Worm (Caenorhabditis elegans) whole organism, midembryonic: ENCODE measurements around the gene exo-1.

ENCODE experiments used
- T22C8.4 ChIP-seq: fragments of 200-800 bp; sonication (Bioruptor generic); IDR thresholded peaks from 2 replicates; pipeline ENCODE4 v1.3.6; 2022; ENCODE audit warnings: missing genetic modification characterization, missing compliant biosample characterization
- cog-1 ChIP-seq: sonication (generic microtip); optimal IDR thresholded peaks from 2 replicates; lab custom pipeline; 2016; ENCODE audit warnings: missing genetic modification characterization, missing compliant biosample characterization
- flt-1 ChIP-seq: fragments of 200-800 bp; sonication (Bioruptor generic); IDR thresholded peaks from 2 replicates; pipeline ENCODE4 v1.3.6; 2022; ENCODE audit warnings: missing genetic modification characterization, missing compliant biosample characterization
- klf-2 ChIP-seq: fragments of 200-800 bp; sonication (Bioruptor generic); conservative IDR thresholded peaks from 2 replicates; pipeline ENCODE4 v1.3.6; 2022; ENCODE audit warnings: missing genetic modification reagents, missing genetic modification characterization, missing compliant biosample characterization
- med-1 ChIP-seq: sonication (generic microtip); optimal IDR thresholded peaks from 2 replicates; lab custom pipeline; 2017; ENCODE audit warnings: missing genetic modification characterization, mild to moderate bottlenecking, missing compliant biosample characterization, antibody characterized with exemption, missing genetic modification reagents; ENCODE audit not compliant: insufficient read depth
- ref-1 ChIP-seq: fragments of 200-800 bp; sonication (Bioruptor generic); conservative IDR thresholded peaks from 2 replicates; pipeline ENCODE4 v1.3.6; 2022; ENCODE audit warnings: missing genetic modification reagents, missing genetic modification characterization, missing compliant biosample characterization
- tab-1 ChIP-seq: fragments of 200-800 bp; sonication (Bioruptor generic); IDR thresholded peaks from 2 replicates; pipeline ENCODE4 v1.3.6; 2022; ENCODE audit warnings: missing genetic modification characterization, missing compliant biosample characterization
- ztf-23 ChIP-seq: fragments of 200-800 bp; sonication (Bioruptor generic); IDR thresholded peaks from 2 replicates; pipeline ENCODE4 v1.3.6; 2022; ENCODE audit warnings: missing genetic modification reagents, missing genetic modification characterization, missing compliant biosample characterization
- ztf-29 ChIP-seq: fragments of 200-800 bp; sonication (Bioruptor generic); IDR thresholded peaks from 2 replicates; pipeline ENCODE4 v1.3.6; 2022; ENCODE audit warnings: missing genetic modification reagents, missing genetic modification characterization, missing compliant biosample characterization

exo-1 gene

ce11 chrIII:13436843-13437242, 13.5 kb downstream of the exo-1 start, which contains the start of gene F45G2.9:
TSS of gene F45G2.9 (minus strand) at chrIII:13436943.
- TF ChIP-seq tab-1 (GFP tag; lab: Robert Waterston, UW) (no peak), flt-1 (GFP tag; lab: Robert Waterston, UW) (no peak), ref-1 (GFP tag; lab: Robert Waterston, UW) (no peak), med-1 (GFP tag; lab: Kevin White, UChicago) (no peak), ztf-29 (GFP tag; lab: Robert Waterston, UW) (no peak), klf-2 (GFP tag; lab: Robert Waterston, UW) (no peak), cog-1 (tag; lab: Kevin White, UChicago) (no peak), ztf-23 (no peak), T22C8.4 (GFP tag; lab: Robert Waterston, UW) (no peak)

- no peak for TF ChIP-seq ref-1 (GFP tag; lab: Robert Waterston, UW)
- TF ChIP-seq tab-1 (GFP tag; lab: Robert Waterston, UW): no peak
- TF ChIP-seq T22C8.4 (GFP tag; lab: Robert Waterston, UW): no peak
Observed at ce11 chrIII:13439415-13439814, 16.1 kb downstream of the exo-1 start, which contains the start of gene ciao-2B. TSS of gene ciao-2B (minus strand) at chrIII:13439544.

- peak; percentile 65; the same call in 1 of the 2 replicates for TF ChIP-seq flt-1 (GFP tag; lab: Robert Waterston, UW)
Observed at ce11 chrIII:13446865-13447264, 23.6 kb downstream of the exo-1 start.

ce11 chrIII:13448235-13448634, 24.9 kb downstream of the exo-1 start:
- TF ChIP-seq tab-1 (GFP tag; lab: Robert Waterston, UW): 0 out of 2 replicates have a peak, but pooled peaks have one; percentile 21

- TF ChIP-seq tab-1 (GFP tag; lab: Robert Waterston, UW) (no peak), med-1 (GFP tag; lab: Kevin White, UChicago) (no peak), ztf-29 (GFP tag; lab: Robert Waterston, UW) (no peak), klf-2 (GFP tag; lab: Robert Waterston, UW) (no peak), T22C8.4 (GFP tag; lab: Robert Waterston, UW) (no peak), ref-1 (GFP tag; lab: Robert Waterston, UW) (no peak), flt-1 (GFP tag; lab: Robert Waterston, UW) (no peak), ztf-23 (no peak), cog-1 (tag; lab: Kevin White, UChicago) (no peak)
Observed at ce11 chrIII:13452824-13453223, 29.5 kb downstream of the exo-1 start.

- TF ChIP-seq ref-1 (GFP tag; lab: Robert Waterston, UW) (no peak), tab-1 (GFP tag; lab: Robert Waterston, UW) (no peak), klf-2 (GFP tag; lab: Robert Waterston, UW) (no peak)
Observed at ce11 chrIII:13455207-13455606, 31.9 kb downstream of the exo-1 start, which contains the start of gene cua-1. TSS of gene cua-1 (minus strand) at chrIII:13455307.

- TF ChIP-seq ref-1 (GFP tag; lab: Robert Waterston, UW) (no peak), cog-1 (tag; lab: Kevin White, UChicago) (no peak), klf-2 (GFP tag; lab: Robert Waterston, UW) (no peak), tab-1 (GFP tag; lab: Robert Waterston, UW) (no peak), ztf-23 (no peak), flt-1 (GFP tag; lab: Robert Waterston, UW) (no peak), ztf-29 (GFP tag; lab: Robert Waterston, UW) (no peak), T22C8.4 (GFP tag; lab: Robert Waterston, UW) (no peak), med-1 (GFP tag; lab: Kevin White, UChicago) (no peak)
Observed at ce11 chrIII:13455816-13456215, 32.5 kb downstream of the exo-1 start.

ce11 chrIII:13457305-13457704, 34.0 kb downstream of the exo-1 start:
- no peak for TF ChIP-seq tab-1 (GFP tag; lab: Robert Waterston, UW)
- no peak for TF ChIP-seq ztf-29 (GFP tag; lab: Robert Waterston, UW)
- no peak for TF ChIP-seq flt-1 (GFP tag; lab: Robert Waterston, UW)
- TF ChIP-seq ref-1 (GFP tag; lab: Robert Waterston, UW): no peak
- TF ChIP-seq cog-1 (tag; lab: Kevin White, UChicago): no peak
- no peak for TF ChIP-seq med-1 (GFP tag; lab: Kevin White, UChicago)
- TF ChIP-seq ztf-23: no peak
- TF ChIP-seq klf-2 (GFP tag; lab: Robert Waterston, UW): no peak
- no peak for TF ChIP-seq T22C8.4 (GFP tag; lab: Robert Waterston, UW)

ce11 chrIII:13458978-13459596, 35.8 kb downstream of the exo-1 start, which contains the start of gene tag-164:
TSS of gene tag-164 (plus strand) at chrIII:13459546.
- TF ChIP-seq tab-1 (GFP tag; lab: Robert Waterston, UW) (no peak), klf-2 (GFP tag; lab: Robert Waterston, UW) (no peak), ztf-29 (GFP tag; lab: Robert Waterston, UW) (no peak), ref-1 (GFP tag; lab: Robert Waterston, UW) (no peak), ztf-23 (no peak), flt-1 (GFP tag; lab: Robert Waterston, UW) (no peak), T22C8.4 (GFP tag; lab: Robert Waterston, UW) (no peak), med-1 (GFP tag; lab: Kevin White, UChicago) (no peak), cog-1 (tag; lab: Kevin White, UChicago) (no peak)

- no peak for TF ChIP-seq flt-1 (GFP tag; lab: Robert Waterston, UW)
- TF ChIP-seq T22C8.4 (GFP tag; lab: Robert Waterston, UW): no peak
- no peak for TF ChIP-seq ref-1 (GFP tag; lab: Robert Waterston, UW)
- TF ChIP-seq ztf-29 (GFP tag; lab: Robert Waterston, UW): no peak
Observed at ce11 chrIII:13461535-13461934, 38.2 kb downstream of the exo-1 start.
